Fruit fly (Drosophila melanogaster) whole organism, embryonic: ENCODE measurements around the gene CG34450.

Experiments
- B-H1 ChIP-seq: fragments of 200-800 bp; sonication (Bioruptor generic); IDR thresholded peaks from 3 replicates; pipeline ENCODE4 v1.3.6; 2022; ENCODE audit warnings: missing biosample characterization, missing genetic modification characterization
- CG10321 ChIP-seq: fragments of 200-800 bp; sonication (Bioruptor generic); IDR thresholded peaks from 2 replicates; pipeline ENCODE4 v1.3.6; 2022; ENCODE audit warnings: missing biosample characterization, missing genetic modification characterization
- CG11093 ChIP-seq: fragments of 200-800 bp; sonication (Bioruptor generic); IDR thresholded peaks from 3 replicates; pipeline ENCODE4 v1.3.6; 2022; ENCODE audit warnings: missing biosample characterization, missing genetic modification characterization
- CG11696 ChIP-seq: fragments of 200-800 bp; sonication (Bioruptor generic); IDR thresholded peaks from 2 replicates; pipeline ENCODE4 v1.3.6; 2022; ENCODE audit warnings: missing biosample characterization, missing genetic modification characterization
- CG12155 ChIP-seq: fragments of 200-800 bp; sonication (Bioruptor generic); optimal IDR thresholded peaks from 3 replicates; lab custom pipeline; 2016; ENCODE audit warnings: missing biosample characterization, missing genetic modification characterization
- CG12744 ChIP-seq: fragments of 200-800 bp; sonication (Bioruptor generic); optimal IDR thresholded peaks from 2 replicates; lab custom pipeline; 2016; ENCODE audit warnings: missing biosample characterization, missing genetic modification characterization
- CG12942 ChIP-seq: fragments of 200-800 bp; sonication (Bioruptor generic); optimal IDR thresholded peaks from 3 replicates; lab custom pipeline; 2016; ENCODE audit warnings: missing biosample characterization, missing genetic modification characterization
- CG14667 ChIP-seq: fragments of 200-800 bp; sonication (Bioruptor generic); IDR thresholded peaks from 2 replicates; pipeline ENCODE4 v1.3.6; 2022; ENCODE audit warnings: missing biosample characterization, missing genetic modification characterization
- CG15011 ChIP-seq: fragments of 200-800 bp; sonication (Bioruptor generic); optimal IDR thresholded peaks from 3 replicates; lab custom pipeline; 2018; ENCODE audit warnings: missing biosample characterization, mild to moderate bottlenecking, missing genetic modification characterization
- CG1603 ChIP-seq: fragments of 200-800 bp; sonication (Bioruptor generic); optimal IDR thresholded peaks from 2 replicates; lab custom pipeline; 2019; ENCODE audit warnings: missing biosample characterization, mild to moderate bottlenecking, missing genetic modification characterization, moderate library complexity
- CG16779 ChIP-seq: fragments of 200-800 bp; sonication (Bioruptor generic); IDR thresholded peaks from 2 replicates; pipeline ENCODE4 v1.3.6; 2022; ENCODE audit warnings: missing biosample characterization, missing genetic modification characterization
- CG16863 ChIP-seq: fragments of 200-800 bp; sonication (Bioruptor generic); optimal IDR thresholded peaks from 3 replicates; lab custom pipeline; 2016; ENCODE audit warnings: missing biosample characterization, missing genetic modification characterization
- CG2202 ChIP-seq: fragments of 200-800 bp; sonication (Bioruptor generic); optimal IDR thresholded peaks from 2 replicates; lab custom pipeline; 2018; ENCODE audit warnings: missing biosample characterization, mild to moderate bottlenecking, missing genetic modification characterization
- CG3065 ChIP-seq: fragments of 200-800 bp; sonication (Bioruptor generic); optimal IDR thresholded peaks from 2 replicates; lab custom pipeline; 2016; ENCODE audit warnings: missing biosample characterization, missing genetic modification characterization
- CG31388 ChIP-seq: fragments of 200-800 bp; sonication (Bioruptor generic); optimal IDR thresholded peaks from 2 replicates; lab custom pipeline; 2016; ENCODE audit warnings: missing biosample characterization, missing genetic modification characterization
- CG33213 ChIP-seq: fragments of 200-800 bp; sonication (Bioruptor generic); optimal IDR thresholded peaks from 3 replicates; lab custom pipeline; 2016; ENCODE audit warnings: missing biosample characterization, missing genetic modification characterization
- CG4820 ChIP-seq: fragments of 200-800 bp; sonication (Bioruptor generic); optimal IDR thresholded peaks from 3 replicates; lab custom pipeline; 2016; ENCODE audit warnings: missing biosample characterization, missing genetic modification characterization
- CG6689 ChIP-seq: fragments of 200-800 bp; sonication (Bioruptor generic); IDR thresholded peaks from 2 replicates; pipeline ENCODE4 v1.3.6; 2022; ENCODE audit warnings: missing biosample characterization, missing genetic modification characterization
- CG7357 ChIP-seq: fragments of 200-800 bp; sonication (Bioruptor generic); IDR thresholded peaks from 3 replicates; pipeline ENCODE4 v1.3.6; 2022; ENCODE audit warnings: missing biosample characterization, missing genetic modification characterization
- CG7372 ChIP-seq: fragments of 200-800 bp; sonication (Bioruptor generic); IDR thresholded peaks from 2 replicates; pipeline ENCODE4 v1.3.6; 2022; ENCODE audit warnings: missing biosample characterization, missing genetic modification characterization
- CG7963 ChIP-seq: fragments of 200-800 bp; sonication (Bioruptor generic); IDR thresholded peaks from 3 replicates; pipeline ENCODE4 v1.3.6; 2022; ENCODE audit warnings: missing biosample characterization, missing genetic modification characterization; ENCODE audit not compliant: partially characterized antibody
- D ChIP-seq, 2 experiments: fragments of 200-800 bp in 1 of 2; fragments of >200 bp in 1 of 2; sonication (Bioruptor generic) in 1 of 2; optimal IDR thresholded peaks; 2 replicates in 1 of 2; 3 replicates in 1 of 2; lab custom pipeline; 2017; ENCODE audit warnings: mild to moderate bottlenecking in 1 of 2, missing biosample characterization in 1 of 2, missing genetic modification characterization in 1 of 2, missing genetic modification reagents in 1 of 2
- E2f1 ChIP-seq: fragments of 200-800 bp; sonication (Bioruptor generic); IDR thresholded peaks from 2 replicates; pipeline ENCODE4 v1.3.6; 2022; ENCODE audit warnings: missing biosample characterization, missing genetic modification characterization
- HLH3B ChIP-seq: fragments of 200-800 bp; sonication (Bioruptor generic); IDR thresholded peaks from 2 replicates; pipeline ENCODE4 v1.3.6; 2022; ENCODE audit warnings: missing biosample characterization, missing genetic modification characterization
- HLH4C ChIP-seq: fragments of 200-800 bp; sonication (Bioruptor generic); IDR thresholded peaks from 3 replicates; pipeline ENCODE4 v1.3.6; 2022; ENCODE audit warnings: missing biosample characterization, missing genetic modification characterization; ENCODE audit not compliant: partially characterized antibody
- Mrtf ChIP-seq: fragments of 200-800 bp; sonication (Bioruptor generic); IDR thresholded peaks from 3 replicates; pipeline ENCODE4 v1.3.6; 2022; ENCODE audit warnings: missing biosample characterization, missing genetic modification characterization
- Oli ChIP-seq: fragments of 200-800 bp; sonication (Bioruptor generic); optimal IDR thresholded peaks from 2 replicates; lab custom pipeline; 2018; ENCODE audit warnings: missing biosample characterization, mild to moderate bottlenecking, missing genetic modification characterization, moderate library complexity
- Sox100B ChIP-seq: fragments of 200-800 bp; sonication (Bioruptor generic); optimal IDR thresholded peaks from 3 replicates; lab custom pipeline; 2018; ENCODE audit warnings: missing biosample characterization, mild to moderate bottlenecking, missing genetic modification characterization
- TFAM ChIP-seq: fragments of 200-800 bp; sonication (Bioruptor generic); optimal IDR thresholded peaks from 2 replicates; lab custom pipeline; 2017; ENCODE audit warnings: missing biosample characterization, missing genetic modification characterization, inconsistent platforms
- Trl ChIP-seq, 3 experiments: fragments of >200 bp in 2 of 3; fragments of 200-800 bp in 1 of 3; sonication (Bioruptor generic) in 1 of 3; optimal IDR thresholded peaks; 2 replicates in 1 of 3; 3 replicates in 2 of 3; lab custom pipeline; 2016 to 2017; ENCODE audit warnings: missing biosample characterization in 1 of 3, missing genetic modification characterization in 1 of 3
- chif ChIP-seq, 2 experiments: fragments of 200-800 bp; sonication (Bioruptor generic); optimal IDR thresholded peaks; 3 replicates each; lab custom pipeline; 2016; ENCODE audit warnings: missing biosample characterization in 2 of 2, missing genetic modification characterization in 2 of 2
- dimm ChIP-seq: fragments of 200-800 bp; sonication (Bioruptor generic); IDR thresholded peaks from 2 replicates; pipeline ENCODE4 v1.3.6; 2022; ENCODE audit warnings: missing biosample characterization, missing genetic modification characterization
- ken ChIP-seq: fragments of 200-800 bp; sonication (Bioruptor generic); IDR thresholded peaks from 3 replicates; pipeline ENCODE4 v1.3.6; 2022; ENCODE audit warnings: missing biosample characterization, missing genetic modification characterization
- lola ChIP-seq, 3 experiments: fragments of >200 bp in 2 of 3; fragments of 200-800 bp in 1 of 3; sonication (Bioruptor generic) in 1 of 3; optimal IDR thresholded peaks; 2 replicates each; lab custom pipeline; 2017 to 2019; ENCODE audit warnings: missing biosample characterization in 3 of 3, missing genetic modification characterization in 3 of 3, mild to moderate bottlenecking in 1 of 3, moderate library complexity in 1 of 3
- peb ChIP-seq: fragments of 200-800 bp; sonication (Bioruptor generic); IDR thresholded peaks from 2 replicates; pipeline ENCODE4 v1.3.6; 2022; ENCODE audit warnings: missing biosample characterization, missing genetic modification characterization
- phol ChIP-seq: fragments of 200-800 bp; sonication (Bioruptor generic); optimal IDR thresholded peaks from 3 replicates; lab custom pipeline; 2018; ENCODE audit warnings: missing biosample characterization, mild to moderate bottlenecking, missing genetic modification characterization, moderate library complexity
- prd ChIP-seq, 3 experiments: fragments of >200 bp in 2 of 3; fragments of 200-800 bp in 1 of 3; sonication (Bioruptor generic) in 1 of 3; optimal IDR thresholded peaks in 2 of 3; IDR thresholded peaks in 1 of 3; 2 replicates in 2 of 3; 3 replicates in 1 of 3; pipeline versions ENCODE4 v1.3.6 to Lab custom; 2017 to 2022; ENCODE audit warnings: missing biosample characterization in 1 of 3, missing genetic modification characterization in 1 of 3
- pzg ChIP-seq: fragments of 200-800 bp; sonication (Bioruptor generic); optimal IDR thresholded peaks from 3 replicates; lab custom pipeline; 2018; ENCODE audit warnings: missing biosample characterization, mild to moderate bottlenecking, missing genetic modification characterization, moderate library complexity
- row ChIP-seq: fragments of 200-800 bp; sonication (Bioruptor generic); IDR thresholded peaks from 3 replicates; pipeline ENCODE4 v1.3.6; 2022; ENCODE audit warnings: missing biosample characterization, missing genetic modification characterization
- schlank ChIP-seq: fragments of 200-800 bp; sonication (Bioruptor generic); optimal IDR thresholded peaks from 2 replicates; lab custom pipeline; 2018; ENCODE audit warnings: missing biosample characterization, mild to moderate bottlenecking, missing genetic modification characterization
- sens ChIP-seq: fragments of 200-800 bp; sonication (Bioruptor generic); peaks from one replicate; lab custom pipeline; 2016; ENCODE audit warnings: missing biosample characterization, missing genetic modification characterization
- slbo ChIP-seq: fragments of 200-800 bp; sonication (Bioruptor generic); IDR thresholded peaks from 2 replicates; pipeline ENCODE4 v1.3.6; 2022; ENCODE audit warnings: missing biosample characterization, missing genetic modification characterization
- so ChIP-seq: fragments of 200-800 bp; sonication (Bioruptor generic); IDR thresholded peaks from 3 replicates; pipeline ENCODE4 v1.3.6; 2022; ENCODE audit warnings: missing biosample characterization, missing genetic modification characterization
- tin ChIP-seq: fragments of 200-800 bp; sonication (Bioruptor generic); optimal IDR thresholded peaks from 3 replicates; lab custom pipeline; 2016; ENCODE audit warnings: missing biosample characterization, missing genetic modification characterization
- twi ChIP-seq: fragments of 200-800 bp; optimal IDR thresholded peaks from 2 replicates; lab custom pipeline; 2019; ENCODE audit warnings: missing biosample characterization, mild to moderate bottlenecking, missing genetic modification characterization, moderate library complexity
- tx ChIP-seq: fragments of 200-800 bp; sonication (Bioruptor generic); optimal IDR thresholded peaks from 2 replicates; lab custom pipeline; 2016; ENCODE audit warnings: missing biosample characterization, missing genetic modification characterization
- unpg ChIP-seq: fragments of 200-800 bp; sonication (Bioruptor generic); optimal IDR thresholded peaks from 3 replicates; lab custom pipeline; 2018; ENCODE audit warnings: missing biosample characterization, mild to moderate bottlenecking, missing genetic modification characterization, moderate library complexity
- vfl ChIP-seq: fragments of 200-800 bp; sonication (Bioruptor generic); optimal IDR thresholded peaks from 2 replicates; lab custom pipeline; 2016; ENCODE audit warnings: missing biosample characterization, missing genetic modification characterization
- zfh1 ChIP-seq: fragments of 200-800 bp; sonication (Bioruptor generic); IDR thresholded peaks from 3 replicates; pipeline ENCODE4 v1.3.6; 2022; ENCODE audit warnings: missing biosample characterization, missing genetic modification characterization

Gene CG34450

DNA sequence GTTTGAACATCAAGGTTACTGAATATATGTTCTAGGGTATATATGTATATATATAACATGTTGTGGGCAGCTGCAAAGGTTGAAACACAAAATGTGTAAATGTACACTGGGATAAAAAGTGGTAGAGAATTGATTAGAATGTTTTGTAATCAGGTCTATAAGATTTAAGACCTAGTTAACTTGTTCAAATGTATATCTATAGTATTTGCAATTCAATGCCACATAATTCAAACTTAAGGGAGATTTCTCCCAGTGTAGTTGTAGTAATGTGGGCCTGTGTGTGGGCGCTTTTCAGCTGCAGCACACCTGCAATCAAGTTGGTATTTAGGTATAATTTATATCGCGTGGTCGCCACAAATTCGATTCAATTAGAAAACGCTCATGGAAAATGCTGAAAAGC is 18.9 kb upstream of the CG34450 start (continued):
- TF ChIP-seq row (GFP tag; lab: Robert Waterston, UW) (peak; percentile 64), B-H1 (peak; percentile 47; the same call in 2 of the 3 replicates), Trl (optimal IDR thresholded peaks at IDR 0.05; lab: Kevin White, UChicago) (no peak), Trl (GFP tag; optimal IDR thresholded peaks at IDR 0.05; lab: Kevin White, UChicago) (peak; percentile 26), ken (GFP tag; lab: Robert Waterston, UW) (peak; percentile 61; the same call in 1 of the 3 replicates), Mrtf (GFP tag; lab: Robert Waterston, UW) (no peak), pzg (GFP tag; lab: Kevin White, UChicago) (no peak), prd (optimal IDR thresholded peaks at IDR 0.05; lab: Kevin White, UChicago) (no peak), prd (GFP tag; IDR thresholded peaks at IDR 0.05; lab: Robert Waterston, UW) (peak; percentile 58), CG4820 (GFP tag; lab: Kevin White, UChicago) (peak; percentile 36), CG6689 (GFP tag; lab: Robert Waterston, UW) (peak; percentile 59), lola (GFP tag; optimal IDR thresholded peaks at IDR 0.05; lab: Kevin White, UChicago) (no peak), CG33213 (no peak), CG7372 (GFP tag; lab: Robert Waterston, UW) (peak; percentile 14; the same call in 1 of the 2 replicates), twi (no peak), CG31388 (GFP tag; lab: Kevin White, UChicago) (no peak), tin (GFP tag; lab: Kevin White, UChicago) (peak; percentile 40), Sox100B (peak; percentile 41), CG7357 (GFP tag; lab: Robert Waterston, UW) (peak; percentile 31; the same call in 1 of the 3 replicates), CG11696 (GFP tag; lab: Robert Waterston, UW) (peak; percentile 45; the same call in 1 of the 2 replicates), CG16779 (no peak), Oli (tag; lab: Kevin White, UChicago) (peak; percentile 65), HLH4C (no peak), so (no peak; the same call in 2 of the 3 replicates), CG14667 (GFP tag; lab: Robert Waterston, UW) (peak; percentile 48; the same call in 1 of the 2 replicates), CG11093 (0 out of 3 replicates have a peak, but pooled peaks have one; percentile 38), tx (GFP tag; lab: Kevin White, UChicago) (peak; percentile 1), slbo (GFP tag; lab: Robert Waterston, UW) (peak; percentile 70), zfh1 (GFP tag; lab: Robert Waterston, UW) (peak; percentile 52; the same call in 1 of the 3 replicates), vfl (GFP tag; lab: Kevin White, UChicago) (no peak), dimm (GFP tag; lab: Robert Waterston, UW) (0 out of 2 replicates have a peak, but pooled peaks have one; percentile 31), CG16863 (GFP tag; lab: Kevin White, UChicago) (peak; percentile 32), HLH3B (GFP tag; lab: Robert Waterston, UW) (peak; percentile 47; the same call in 1 of the 2 replicates), schlank (no peak), CG3065 (GFP tag; lab: Kevin White, UChicago) (no peak), chif (GFP tag; optimal IDR thresholded peaks at IDR 0.05; lab: Kevin White, UChicago) (peak; percentile 35 to 38), CG12744 (GFP tag; lab: Kevin White, UChicago) (peak; percentile 38), CG1603 (tag; lab: Kevin White, UChicago) (peak; percentile 82), unpg (GFP tag; lab: Kevin White, UChicago) (peak; percentile 70), CG2202 (tag; lab: Kevin White, UChicago) (no peak), phol (peak; percentile 66), CG7963 (GFP tag; lab: Robert Waterston, UW) (no peak), E2f1 (GFP tag; lab: Robert Waterston, UW) (peak; percentile 72), D (optimal IDR thresholded peaks at IDR 0.05; lab: Kevin White, UChicago) (no peak), D (GFP tag; optimal IDR thresholded peaks at IDR 0.05; lab: Kevin White, UChicago) (peak; percentile 48), peb (no peak), CG12942 (GFP tag; lab: Kevin White, UChicago) (peak; percentile 18), TFAM (GFP tag; lab: Kevin White, UChicago) (no peak), sens (GFP tag; lab: Kevin White, UChicago) (peak; percentile 92), CG10321 (GFP tag; lab: Robert Waterston, UW) (peak; percentile 28; the same call in 1 of the 2 replicates), CG12155 (GFP tag; lab: Kevin White, UChicago) (peak; percentile 1), CG15011 (GFP tag; lab: Kevin White, UChicago) (no peak)
